Fruit fly (Drosophila melanogaster) whole organism, prepupa: Measurements from ENCODE around the gene CG4390.

Experiments
- Blimp-1 ChIP-seq: fragments of 200-800 bp; sonication (Bioruptor generic); optimal IDR thresholded peaks from 3 replicates; lab custom pipeline; 2017; ENCODE audit warnings: missing biosample characterization, missing genetic modification characterization, mild to moderate bottlenecking, moderate library complexity, missing genetic modification reagents
- CG10631 ChIP-seq: fragments of 200-800 bp; sonication (Bioruptor generic); optimal IDR thresholded peaks from 2 replicates; lab custom pipeline; 2016; ENCODE audit warnings: missing biosample characterization, missing genetic modification characterization
- CG6163 ChIP-seq: fragments of 200-800 bp; sonication (Bioruptor generic); IDR thresholded peaks from 3 replicates; pipeline ENCODE4 v1.3.6; 2022; ENCODE audit warnings: missing biosample characterization, missing genetic modification characterization
- CG6854 ChIP-seq: fragments of 200-800 bp; sonication (Bioruptor generic); optimal IDR thresholded peaks from 2 replicates; lab custom pipeline; 2017; ENCODE audit warnings: missing biosample characterization, mild to moderate bottlenecking, missing genetic modification characterization
- CG7368 ChIP-seq: fragments of 200-800 bp; sonication (Bioruptor generic); optimal IDR thresholded peaks from 3 replicates; lab custom pipeline; 2016; ENCODE audit warnings: missing biosample characterization, missing genetic modification characterization
- Hr38 ChIP-seq: sonication (Bioruptor generic); optimal IDR thresholded peaks from 2 replicates; lab custom pipeline; 2016; ENCODE audit warnings: missing biosample characterization, missing genetic modification characterization
- Met ChIP-seq: fragments of 200-800 bp; sonication (Bioruptor generic); optimal IDR thresholded peaks from 3 replicates; lab custom pipeline; 2016; ENCODE audit warnings: missing biosample characterization, missing genetic modification characterization
- Smox ChIP-seq: fragments of 200-800 bp; sonication (Bioruptor generic); optimal IDR thresholded peaks from 3 replicates; lab custom pipeline; 2016; ENCODE audit warnings: missing biosample characterization, missing genetic modification characterization
- Sox15 ChIP-seq: fragments of 200-800 bp; sonication (Bioruptor generic); optimal IDR thresholded peaks from 3 replicates; lab custom pipeline; 2016; ENCODE audit warnings: missing biosample characterization, missing genetic modification characterization
- achi ChIP-seq: fragments of 200-800 bp; sonication (Bioruptor generic); optimal IDR thresholded peaks from 3 replicates; lab custom pipeline; 2016; ENCODE audit warnings: missing biosample characterization, missing genetic modification characterization
- pdm3 ChIP-seq: fragments of 200-800 bp; sonication (Bioruptor generic); optimal IDR thresholded peaks from 3 replicates; lab custom pipeline; 2016; ENCODE audit warnings: missing biosample characterization, missing genetic modification characterization
- svp ChIP-seq: fragments of 200-800 bp; sonication (Bioruptor generic); peaks from one replicate; lab custom pipeline; 2016; ENCODE audit warnings: missing biosample characterization, missing genetic modification characterization
- topi ChIP-seq: fragments of 200-800 bp; sonication (Bioruptor generic); optimal IDR thresholded peaks from 3 replicates; lab custom pipeline; 2016; ENCODE audit warnings: missing biosample characterization, missing genetic modification characterization

DNA sequence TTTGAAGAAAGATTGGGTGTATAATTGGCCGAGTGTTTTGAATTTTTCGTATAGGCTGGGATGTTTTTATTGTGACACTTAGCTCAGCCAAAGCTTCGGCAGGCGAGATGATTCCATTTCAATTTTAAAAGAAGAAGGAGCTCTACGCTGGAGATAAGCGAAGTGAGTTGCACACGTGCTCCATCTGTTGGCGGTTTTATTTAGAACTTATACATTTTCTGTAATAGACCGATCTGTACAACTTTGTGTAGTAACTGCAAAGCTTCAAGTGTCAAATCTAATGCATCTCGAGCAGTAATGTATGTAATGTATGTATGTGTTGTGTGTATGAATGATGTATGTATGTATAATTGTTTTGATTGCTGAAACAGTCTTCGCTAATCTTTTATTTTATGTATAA, 6.9 kb upstream of the CG4390 start:
- TF ChIP-seq pdm3 (GFP tag; lab: Kevin White, UChicago) (no peak), CG7368 (GFP tag; lab: Kevin White, UChicago) (no peak), achi (no peak), CG6854 (no peak), Hr38 (GFP tag; lab: Kevin White, UChicago) (no peak), Sox15 (GFP tag; lab: Kevin White, UChicago) (no peak), Blimp-1 (GFP tag; lab: Kevin White, UChicago) (no peak), Smox (GFP tag; lab: Kevin White, UChicago) (no peak), CG10631 (GFP tag; lab: Kevin White, UChicago) (no peak), topi (GFP tag; lab: Kevin White, UChicago) (no peak), Met (GFP tag; lab: Kevin White, UChicago) (no peak), svp (GFP tag; lab: Kevin White, UChicago) (no peak), CG6163 (no peak)
